Fruit fly (Drosophila melanogaster): ENCODE results near the gene CG17327.

The CG17327 gene

dm6 chr3R:12982167-12982981, 15.2 kb downstream of the CG17327 start (continued):
- peak; percentile 25 for TF ChIP-seq dac (GFP tag; optimal IDR thresholded peaks at IDR 0.05)
- TF ChIP-seq Ets21C (GFP tag; optimal IDR thresholded peaks at IDR 0.05), result no peak
- peak; percentile 65 for TF ChIP-seq Hr4 (GFP tag; optimal IDR thresholded peaks at IDR 0.05)
- TF ChIP-seq fkh (GFP tag; optimal IDR thresholded peaks at IDR 0.05), result peak; percentile 85
- peak; percentile 66 for TF ChIP-seq acj6 (GFP tag; optimal IDR thresholded peaks at IDR 0.05)
- no peak for TF ChIP-seq Sox102F (GFP tag; optimal IDR thresholded peaks at IDR 0.05)
- peak; percentile 44 for TF ChIP-seq dsx (GFP tag; optimal IDR thresholded peaks at IDR 0.05; ENCODE audit: poor library complexity, severe bottlenecking)
- no peak for TF ChIP-seq CG9139 (GFP tag; optimal IDR thresholded peaks at IDR 0.05)
- no peak for TF ChIP-seq CG8319 (GFP tag; optimal IDR thresholded peaks at IDR 0.05)
- no peak for TF ChIP-seq CG6854 (GFP tag; optimal IDR thresholded peaks at IDR 0.05)
- peak; percentile 58 for TF ChIP-seq fd59A (GFP tag; optimal IDR thresholded peaks at IDR 0.05)
- TF ChIP-seq Eip93F (GFP tag; optimal IDR thresholded peaks at IDR 0.05), result peak; percentile 43
- TF ChIP-seq CG6808 (GFP tag; optimal IDR thresholded peaks at IDR 0.05), result peak; percentile 62
- TF ChIP-seq net (GFP tag; optimal IDR thresholded peaks at IDR 0.05), result peak; percentile 59
- peak; percentile 55 for TF ChIP-seq Lpt (GFP tag; optimal IDR thresholded peaks at IDR 0.05)
- peak; percentile 63 for TF ChIP-seq Ets96B (tag; optimal IDR thresholded peaks at IDR 0.05)
- peak; percentile 79 for TF ChIP-seq CG32006 (GFP tag; optimal IDR thresholded peaks at IDR 0.05)
- peak; percentile 50 for TF ChIP-seq CG15336 (GFP tag; IDR thresholded peaks at IDR 0.05)
- peak; percentile 29 for TF ChIP-seq CG1621 (tag; optimal IDR thresholded peaks at IDR 0.05)
- TF ChIP-seq topi (GFP tag; optimal IDR thresholded peaks at IDR 0.05), result peak; percentile 65
- TF ChIP-seq CG11294 (GFP tag; IDR thresholded peaks at IDR 0.05), result 0 out of 2 replicates have a peak, but pooled peaks have one; percentile 17
- peak; percentile 50 for TF ChIP-seq Hr39 (GFP tag; optimal IDR thresholded peaks at IDR 0.05)
- peak; percentile 49 for TF ChIP-seq CG10631 (GFP tag; optimal IDR thresholded peaks at IDR 0.05)
- peak; percentile 67 for TF ChIP-seq CG6163 (GFP tag; IDR thresholded peaks at IDR 0.05)
- TF ChIP-seq CG11902 (GFP tag; optimal IDR thresholded peaks at IDR 0.05), result peak; percentile 32
- no peak for TF ChIP-seq Blimp-1 (GFP tag; optimal IDR thresholded peaks at IDR 0.05)
- peak; percentile 60 for TF ChIP-seq esn (GFP tag; optimal IDR thresholded peaks at IDR 0.05)
- TF ChIP-seq CG3919 (GFP tag; optimal IDR thresholded peaks at IDR 0.05), result no peak

DNA sequence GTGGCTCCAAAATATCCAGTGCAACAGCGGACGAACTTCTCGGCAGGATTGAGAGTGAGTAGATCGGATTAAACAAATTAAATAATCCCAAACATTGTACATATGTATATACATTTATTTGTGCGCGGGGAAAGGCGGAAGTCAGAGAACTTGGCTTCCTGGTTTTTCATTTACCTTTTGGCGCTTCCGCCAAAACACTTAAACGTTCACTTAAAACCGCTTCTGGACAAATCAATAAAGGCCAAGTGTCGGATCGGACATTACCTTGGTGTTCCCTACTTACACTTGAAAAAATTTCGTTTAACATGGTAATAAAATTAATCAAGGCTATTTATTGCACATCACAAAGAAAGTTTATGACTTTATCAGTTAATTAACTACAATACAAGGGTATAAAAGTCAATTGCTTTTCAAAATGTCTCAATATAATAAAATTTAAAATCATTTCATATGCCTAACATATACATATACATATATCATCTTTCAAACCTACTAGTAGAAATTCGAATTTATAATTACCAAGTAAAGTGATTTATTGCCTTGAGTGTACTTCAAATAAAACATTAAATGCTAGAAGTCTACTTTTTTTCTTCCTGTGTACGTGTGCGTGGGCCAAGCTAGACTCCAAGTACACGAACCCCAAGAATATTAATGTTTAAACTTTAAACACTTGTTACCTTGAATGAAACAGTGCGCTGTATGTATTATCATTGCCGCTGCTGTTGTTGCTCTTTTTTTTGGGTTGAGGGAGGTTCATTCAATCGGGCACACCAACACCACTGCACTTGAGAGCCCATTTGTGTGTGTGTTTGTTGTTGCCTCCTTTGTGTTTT, 16.0 kb downstream of the CG17327 start:
- TF ChIP-seq CG31627 (GFP tag; optimal IDR thresholded peaks at IDR 0.05) (peak; percentile 73), CG34406 (GFP tag; optimal IDR thresholded peaks at IDR 0.05) (peak; percentile 76), fd85E (GFP tag; optimal IDR thresholded peaks at IDR 0.05) (no peak), svp (GFP tag) (peak; percentile 89), topi (GFP tag; optimal IDR thresholded peaks at IDR 0.05) (peak; percentile 73), net (GFP tag; optimal IDR thresholded peaks at IDR 0.05) (peak; percentile 81), Hr39 (GFP tag; optimal IDR thresholded peaks at IDR 0.05) (peak; percentile 67), eg (GFP tag; IDR thresholded peaks at IDR 0.05) (peak; percentile 79), Hr4 (GFP tag; optimal IDR thresholded peaks at IDR 0.05) (peak; percentile 68), Ets96B (tag; optimal IDR thresholded peaks at IDR 0.05) (peak; percentile 76), CG3919 (GFP tag; optimal IDR thresholded peaks at IDR 0.05) (peak; percentile 84), CG3032 (tag; optimal IDR thresholded peaks at IDR 0.05) (peak; percentile 79), OdsH (GFP tag; optimal IDR thresholded peaks at IDR 0.05) (peak; percentile 77), dac (GFP tag; optimal IDR thresholded peaks at IDR 0.05) (peak; percentile 53), CG16779 (tag; optimal IDR thresholded peaks at IDR 0.05) (peak; percentile 45), CG15336 (GFP tag; IDR thresholded peaks at IDR 0.05) (peak; percentile 79), Sox14 (GFP tag; optimal IDR thresholded peaks at IDR 0.05) (peak; percentile 22), Smox (GFP tag; optimal IDR thresholded peaks at IDR 0.05) (peak; percentile 74), Sox15 (GFP tag; optimal IDR thresholded peaks at IDR 0.05) (peak; percentile 56), Met (GFP tag; optimal IDR thresholded peaks at IDR 0.05) (peak; percentile 77), CG6808 (GFP tag; optimal IDR thresholded peaks at IDR 0.05) (peak; percentile 83), spab (GFP tag; optimal IDR thresholded peaks at IDR 0.05) (peak; percentile 78), Ets21C (GFP tag; optimal IDR thresholded peaks at IDR 0.05) (peak; percentile 45), CG32006 (GFP tag; optimal IDR thresholded peaks at IDR 0.05) (peak; percentile 80), CG8319 (GFP tag; optimal IDR thresholded peaks at IDR 0.05) (peak; percentile 59), Eip93F (GFP tag; optimal IDR thresholded peaks at IDR 0.05) (no peak), CG6854 (GFP tag; optimal IDR thresholded peaks at IDR 0.05) (no peak), esn (GFP tag; optimal IDR thresholded peaks at IDR 0.05) (peak; percentile 85), Gug (GFP tag; IDR thresholded peaks at IDR 0.05) (peak; percentile 64; the same call in 1 of the 2 replicates), CG6276 (GFP tag; optimal IDR thresholded peaks at IDR 0.05) (peak; percentile 70), CG1621 (tag; optimal IDR thresholded peaks at IDR 0.05) (peak; percentile 57), CG11294 (GFP tag; IDR thresholded peaks at IDR 0.05) (0 out of 2 replicates have a peak, but pooled peaks have one; percentile 67), Eip75B (GFP tag; optimal IDR thresholded peaks at IDR 0.05) (peak; percentile 81)
